Worm (Caenorhabditis elegans): ENCODE data around the gene nas-4.

The nas-4 gene

ce11 chrIII:6447521-6447920 is 32.1 kb upstream of the nas-4 start (continued):
- no peak for TF ChIP-seq ZK185.1 (tag; optimal IDR thresholded peaks at IDR 0.05; ENCODE audit: poor library complexity, severe bottlenecking)
- TF ChIP-seq F10E7.11 (tag; optimal IDR thresholded peaks at IDR 0.05), result no peak
- TF ChIP-seq egl-44 (GFP tag; IDR thresholded peaks at IDR 0.05), result 0 out of 2 replicates have a peak, but pooled peaks have one; percentile 50
- peak; percentile 57; the same call in 1 of the 2 replicates for TF ChIP-seq C06A6.2 (GFP tag; conservative IDR thresholded peaks at IDR 0.05)
- TF ChIP-seq nfyb-1 (GFP tag; IDR thresholded peaks at IDR 0.05), result no peak
- TF ChIP-seq K12H6.12 (tag; optimal IDR thresholded peaks at IDR 0.05), result peak; percentile 7
- TF ChIP-seq attf-5 (GFP tag; optimal IDR thresholded peaks at IDR 0.05), result no peak
- TF ChIP-seq sptf-2 (GFP tag; optimal IDR thresholded peaks at IDR 0.05), result no peak
- peak; percentile 42 for TF ChIP-seq mcd-1 (GFP tag; IDR thresholded peaks at IDR 0.05)
- TF ChIP-seq ztf-25 (GFP tag; IDR thresholded peaks at IDR 0.05), result no peak
- TF ChIP-seq rpc-1 (optimal IDR thresholded peaks at IDR 0.05), result no peak
- TF ChIP-seq rpc-1 (tag; optimal IDR thresholded peaks at IDR 0.05), result no peak
- no peak for TF ChIP-seq F57A8.1 (GFP tag; optimal IDR thresholded peaks at IDR 0.05)
- no peak for TF ChIP-seq F23B12.7 (tag; optimal IDR thresholded peaks at IDR 0.05; ENCODE audit: insufficient read depth)

- no peak for TF ChIP-seq madf-6 (GFP tag; IDR thresholded peaks at IDR 0.05)
- TF ChIP-seq C06A6.2 (GFP tag; conservative IDR thresholded peaks at IDR 0.05), result no peak
- no peak for TF ChIP-seq madf-8 (GFP tag; conservative IDR thresholded peaks at IDR 0.05)
- no peak for TF ChIP-seq T26A5.8 (tag; optimal IDR thresholded peaks at IDR 0.05)
- TF ChIP-seq him-1 (tag; optimal IDR thresholded peaks at IDR 0.05), result no peak
- TF ChIP-seq hlh-12 (tag; optimal IDR thresholded peaks at IDR 0.05), result no peak
- no peak for TF ChIP-seq egl-44 (GFP tag; IDR thresholded peaks at IDR 0.05)
- no peak for TF ChIP-seq mel-28 (tag; optimal IDR thresholded peaks at IDR 0.05; ENCODE audit: borderline replicate concordance)
- no peak for TF ChIP-seq ztf-3 (GFP tag; optimal IDR thresholded peaks at IDR 0.05)
- TF ChIP-seq F55B11.4 (tag; optimal IDR thresholded peaks at IDR 0.05; ENCODE audit: borderline replicate concordance, insufficient read depth), result no peak
- no peak for TF ChIP-seq lsl-1 (GFP tag; optimal IDR thresholded peaks at IDR 0.05)
- TF ChIP-seq F37B4.10 (GFP tag; IDR thresholded peaks at IDR 0.05), result no peak
- no peak for TF ChIP-seq snpc-1.3 (tag; optimal IDR thresholded peaks at IDR 0.05; ENCODE audit: insufficient read depth)
Measured at ce11 chrIII:6446807-6447206, 31.4 kb upstream of the nas-4 start, which contains the start of gene let-721. Gene let-721, minus strand, starts transcription at chrIII:6446907.

- TF ChIP-seq lin-35 (GFP tag; optimal IDR thresholded peaks at IDR 0.05), result peak in 1 of 3 experiments; percentile 38
- TF ChIP-seq lin-40 (tag; optimal IDR thresholded peaks at IDR 0.05), result peak; percentile 41
- TF ChIP-seq tbp1 (GFP tag; optimal IDR thresholded peaks at IDR 0.05), result peak; percentile 25
- peak; percentile 24; the same call in 1 of the 2 replicates for TF ChIP-seq B0336.3 (GFP tag; IDR thresholded peaks at IDR 0.05)
- no peak for TF ChIP-seq snpc-4 (GFP tag; optimal IDR thresholded peaks at IDR 0.05)
- TF ChIP-seq snpc-4 (tag; optimal IDR thresholded peaks at IDR 0.05), result peak in 3 of 4 experiments; percentile 1 to 32 (median 20)
- TF ChIP-seq nhr-80 (tag; optimal IDR thresholded peaks at IDR 0.05), result peak; percentile 51
- TF ChIP-seq B0035.1 (tag; optimal IDR thresholded peaks at IDR 0.05), result no peak
- no peak for TF ChIP-seq nfyb-1 (GFP tag; IDR thresholded peaks at IDR 0.05)
- TF ChIP-seq efl-1 (GFP tag; optimal IDR thresholded peaks at IDR 0.05), result no peak
- peak; percentile 37 for TF ChIP-seq ztf-26 (tag; optimal IDR thresholded peaks at IDR 0.05)
- TF ChIP-seq hlh-26 (GFP tag; conservative IDR thresholded peaks at IDR 0.05), result no peak
- TF ChIP-seq ets-4 (GFP tag; optimal IDR thresholded peaks at IDR 0.05), result no peak
- TF ChIP-seq dox-1 (GFP tag; IDR thresholded peaks at IDR 0.05), result 0 out of 2 replicates have a peak, but pooled peaks have one; percentile 32
- no peak for TF ChIP-seq athp-1 (tag; optimal IDR thresholded peaks at IDR 0.05)
- TF ChIP-seq K12H6.12 (tag; optimal IDR thresholded peaks at IDR 0.05), result peak; percentile 17
- peak; percentile 63; the same call in 1 of the 2 replicates for TF ChIP-seq hmg-1.2 (GFP tag; IDR thresholded peaks at IDR 0.05)
- TF ChIP-seq madf-6 (GFP tag; IDR thresholded peaks at IDR 0.05), result peak; percentile 30; the same call in 1 of the 2 replicates
- TF ChIP-seq attf-5 (GFP tag; optimal IDR thresholded peaks at IDR 0.05), result peak; percentile 68
- TF ChIP-seq hrde-1 (tag; optimal IDR thresholded peaks at IDR 0.05; ENCODE audit: borderline replicate concordance), result peak; percentile 18
- TF ChIP-seq C17E4.6 (GFP tag; IDR thresholded peaks at IDR 0.05), result 0 out of 2 replicates have a peak, but pooled peaks have one; percentile 19
- no peak for TF ChIP-seq cebp-1 (GFP tag; IDR thresholded peaks at IDR 0.05)
- peak; percentile 31 for TF ChIP-seq cebp-1 (tag; optimal IDR thresholded peaks at IDR 0.05)
- TF ChIP-seq lin-26 (GFP tag; IDR thresholded peaks at IDR 0.05), result 0 out of 2 replicates have a peak, but pooled peaks have one; percentile 31
Measured at ce11 chrIII:6444335-6444734, 28.9 kb upstream of the nas-4 start, which contains the start of gene C05D11.13. Gene C05D11.13, minus strand, starts transcription at chrIII:6444586.
